Fruit fly (Drosophila melanogaster): ENCODE data around the gene SF1.

DNA sequence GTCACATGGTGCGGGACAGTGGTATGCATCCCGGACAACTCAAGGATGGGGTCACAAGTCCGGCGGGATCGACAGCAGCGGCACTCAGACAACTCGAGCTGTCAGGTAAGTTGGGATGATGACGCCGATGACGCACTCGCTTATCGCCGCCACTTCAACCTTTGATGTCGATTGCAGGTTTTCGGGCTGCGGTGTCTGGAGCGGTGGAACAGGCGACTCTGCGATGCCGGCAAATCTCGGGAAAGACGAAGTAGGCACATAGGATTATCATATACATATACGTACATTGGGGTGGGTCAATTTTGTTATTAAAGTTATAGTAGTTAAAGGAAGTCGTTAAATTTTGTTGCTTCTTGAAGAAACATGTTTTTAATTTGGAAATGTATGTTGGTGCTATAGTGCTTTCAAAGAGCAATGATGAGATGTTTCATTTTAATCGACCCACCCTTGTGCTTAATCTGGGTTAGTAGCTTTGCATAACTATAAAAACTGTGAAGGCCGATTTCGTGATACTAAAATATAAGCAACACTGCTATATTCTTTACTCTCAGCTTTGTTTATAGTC is 3.5 kb upstream of the SF1 start:
- TF ChIP-seq CG33017 (tag; optimal IDR thresholded peaks at IDR 0.05) (peak; percentile 68), CG7045 (GFP tag; optimal IDR thresholded peaks at IDR 0.05) (no peak), pad (GFP tag; optimal IDR thresholded peaks at IDR 0.05) (no peak), Hr96 (GFP tag; optimal IDR thresholded peaks at IDR 0.05) (no peak), CG7101 (tag; optimal IDR thresholded peaks at IDR 0.05) (peak; percentile 50), kay (GFP tag; ENCODE audit: borderline replicate concordance) (no peak), Clk (GFP tag; optimal IDR thresholded peaks at IDR 0.05) (no peak), CG14711 (tag; optimal IDR thresholded peaks at IDR 0.05) (peak; percentile 47), Crg-1 (GFP tag; optimal IDR thresholded peaks at IDR 0.05) (no peak), CG12768 (GFP tag; optimal IDR thresholded peaks at IDR 0.05) (peak; percentile 30), CG5204 (GFP tag; optimal IDR thresholded peaks at IDR 0.05) (no peak), ovo (GFP tag; optimal IDR thresholded peaks at IDR 0.05) (no peak), cnc (optimal IDR thresholded peaks at IDR 0.05) (no peak)
